Worm (Caenorhabditis elegans) whole organism, L2 larva: Measurements from ENCODE around the gene F53A2.1.

Source experiments
- C34F6.9 ChIP-seq: fragments of 150-350 bp; optimal IDR thresholded peaks from 2 replicates; lab custom pipeline; 2014; ENCODE audit warnings: missing biosample characterization, missing genetic modification characterization
- F13H6.1 ChIP-seq: sonication (generic microtip); optimal IDR thresholded peaks from 2 replicates; lab custom pipeline; 2016; ENCODE audit warnings: missing genetic modification characterization, missing compliant biosample characterization
- R02D3.7 ChIP-seq: fragments of 150-350 bp; optimal IDR thresholded peaks from 2 replicates; lab custom pipeline; 2014; ENCODE audit warnings: missing biosample characterization, missing genetic modification characterization
- Y55F3AM.14 ChIP-seq: fragments of 200-800 bp; sonication (Bioruptor generic); optimal IDR thresholded peaks from 2 replicates; lab custom pipeline; 2018; ENCODE audit warnings: mild to moderate bottlenecking, missing genetic modification characterization, missing compliant biosample characterization
- ZK546.5 ChIP-seq: sonication (generic microtip); optimal IDR thresholded peaks from 2 replicates; lab custom pipeline; 2017; ENCODE audit warnings: missing biosample characterization, missing genetic modification characterization
- alr-1 ChIP-seq: fragments of 150-350 bp; optimal IDR thresholded peaks from 2 replicates; lab custom pipeline; 2014; ENCODE audit warnings: missing biosample characterization, missing genetic modification characterization
- aly-2 ChIP-seq: fragments of 150-350 bp; optimal IDR thresholded peaks from 2 replicates; lab custom pipeline; 2014; ENCODE audit warnings: missing biosample characterization, missing genetic modification characterization
- ama-1 ChIP-seq: fragments of 150-350 bp; optimal IDR thresholded peaks from 2 replicates; lab custom pipeline; 2018; ENCODE audit warnings: inconsistent platforms
- blmp-1 ChIP-seq: sonication (generic microtip); optimal IDR thresholded peaks from 2 replicates; lab custom pipeline; 2017; ENCODE audit warnings: missing genetic modification characterization, mild to moderate bottlenecking, missing compliant biosample characterization, antibody characterized with exemption, moderate library complexity; ENCODE audit not compliant: insufficient read depth
- ceh-16 ChIP-seq: fragments of 150-350 bp; optimal IDR thresholded peaks from 2 replicates; lab custom pipeline; 2014; ENCODE audit warnings: missing biosample characterization, missing genetic modification characterization
- ceh-82 ChIP-seq: fragments of 150-350 bp; optimal IDR thresholded peaks from 2 replicates; lab custom pipeline; 2014; ENCODE audit warnings: missing biosample characterization, missing genetic modification characterization
- crh-2 ChIP-seq: sonication (generic microtip); optimal IDR thresholded peaks from 2 replicates; lab custom pipeline; 2017; ENCODE audit warnings: missing biosample characterization, missing genetic modification characterization
- dmd-4 ChIP-seq: sonication (generic microtip); optimal IDR thresholded peaks from 2 replicates; lab custom pipeline; 2017; ENCODE audit warnings: missing biosample characterization, missing genetic modification characterization
- egl-27 ChIP-seq: sonication (generic microtip); optimal IDR thresholded peaks from 3 replicates; lab custom pipeline; 2017; ENCODE audit warnings: missing biosample characterization, missing genetic modification reagents, missing genetic modification characterization
- elt-1 ChIP-seq: fragments of 150-350 bp; optimal IDR thresholded peaks from 2 replicates; lab custom pipeline; 2014; ENCODE audit warnings: missing biosample characterization, missing genetic modification characterization
- elt-3 ChIP-seq: sonication (generic microtip); optimal IDR thresholded peaks from 2 replicates; lab custom pipeline; 2017; ENCODE audit warnings: missing biosample characterization, missing genetic modification characterization
- fos-1 ChIP-seq: fragments of 150-350 bp; optimal IDR thresholded peaks from 2 replicates; lab custom pipeline; 2014; ENCODE audit warnings: missing biosample characterization, missing genetic modification characterization
- gmeb-1 ChIP-seq: fragments of 150-350 bp; optimal IDR thresholded peaks from 2 replicates; lab custom pipeline; 2014; ENCODE audit warnings: missing biosample characterization, missing genetic modification characterization
- lin-11 ChIP-seq: fragments of 150-350 bp; sonication (generic microtip); optimal IDR thresholded peaks from 2 replicates; lab custom pipeline; 2014; ENCODE audit warnings: missing biosample characterization, missing genetic modification characterization, inconsistent platforms, mixed read lengths
- lin-13 ChIP-seq: fragments of 150-350 bp; optimal IDR thresholded peaks from 2 replicates; lab custom pipeline; 2014; ENCODE audit warnings: missing biosample characterization, missing genetic modification reagents, missing genetic modification characterization
- lin-39 ChIP-seq: fragments of 150-350 bp; optimal IDR thresholded peaks from 2 replicates; lab custom pipeline; 2014; ENCODE audit warnings: missing biosample characterization, missing genetic modification reagents, missing genetic modification characterization
- lsy-2 ChIP-seq, 2 experiments: fragments of 150-350 bp in 1 of 2; sonication (generic microtip) in 1 of 2; optimal IDR thresholded peaks; 2 replicates each; lab custom pipeline; 2014 to 2017; ENCODE audit warnings: missing biosample characterization in 2 of 2, missing genetic modification characterization in 2 of 2
- mab-5 ChIP-seq: fragments of 150-350 bp; optimal IDR thresholded peaks from 2 replicates; lab custom pipeline; 2014; ENCODE audit warnings: missing biosample characterization, missing genetic modification characterization
- mbf-1 ChIP-seq: sonication (generic microtip); optimal IDR thresholded peaks from 2 replicates; lab custom pipeline; 2017; ENCODE audit warnings: missing biosample characterization, missing genetic modification characterization
- mdl-1 ChIP-seq, 2 experiments: fragments of 150-350 bp in 1 of 2; sonication (generic microtip) in 1 of 2; optimal IDR thresholded peaks; 2 replicates each; lab custom pipeline; 2017; ENCODE audit warnings: missing biosample characterization in 2 of 2, missing genetic modification characterization in 2 of 2
- nhr-10 ChIP-seq: sonication (generic microtip); optimal IDR thresholded peaks from 2 replicates; lab custom pipeline; 2017; ENCODE audit warnings: missing biosample characterization, missing genetic modification characterization
- nhr-11 ChIP-seq: fragments of 150-350 bp; optimal IDR thresholded peaks from 2 replicates; lab custom pipeline; 2014; ENCODE audit warnings: missing biosample characterization, missing genetic modification characterization
- nhr-12 ChIP-seq: fragments of 150-350 bp; optimal IDR thresholded peaks from 2 replicates; lab custom pipeline; 2014; ENCODE audit warnings: missing biosample characterization, missing genetic modification characterization
- nhr-129 ChIP-seq: fragments of 150-350 bp; optimal IDR thresholded peaks from 2 replicates; lab custom pipeline; 2014; ENCODE audit warnings: missing biosample characterization, missing genetic modification characterization
- nhr-21 ChIP-seq: fragments of 150-350 bp; optimal IDR thresholded peaks from 2 replicates; lab custom pipeline; 2014; ENCODE audit warnings: missing biosample characterization, missing genetic modification characterization
- nhr-23 ChIP-seq: fragments of 150-350 bp; optimal IDR thresholded peaks from 2 replicates; lab custom pipeline; 2014; ENCODE audit warnings: missing biosample characterization, missing genetic modification reagents, missing genetic modification characterization
- nhr-237 ChIP-seq: fragments of 150-350 bp; optimal IDR thresholded peaks from 2 replicates; lab custom pipeline; 2014; ENCODE audit warnings: missing biosample characterization, missing genetic modification characterization
- nhr-25 ChIP-seq: fragments of 150-350 bp; sonication (generic microtip); optimal IDR thresholded peaks from 3 replicates; lab custom pipeline; 2014; ENCODE audit warnings: missing biosample characterization, missing genetic modification characterization
- nhr-6 ChIP-seq: fragments of 150-350 bp; optimal IDR thresholded peaks from 2 replicates; lab custom pipeline; 2014; ENCODE audit warnings: missing biosample characterization, missing genetic modification characterization
- nhr-77 ChIP-seq: fragments of 150-350 bp; optimal IDR thresholded peaks from 2 replicates; lab custom pipeline; 2014; ENCODE audit warnings: missing biosample characterization, missing genetic modification characterization
- peb-1 ChIP-seq: fragments of 150-350 bp; optimal IDR thresholded peaks from 2 replicates; lab custom pipeline; 2014; ENCODE audit warnings: missing biosample characterization, missing genetic modification characterization
- sem-4 ChIP-seq: fragments of 150-350 bp; optimal IDR thresholded peaks from 2 replicates; lab custom pipeline; 2014; ENCODE audit warnings: missing biosample characterization, missing genetic modification reagents, missing genetic modification characterization
- skn-1 ChIP-seq: sonication (generic microtip); optimal IDR thresholded peaks from 2 replicates; lab custom pipeline; 2017; ENCODE audit warnings: missing biosample characterization, missing genetic modification characterization
- sma-3 ChIP-seq: sonication (generic microtip); optimal IDR thresholded peaks from 2 replicates; lab custom pipeline; 2016; ENCODE audit warnings: missing genetic modification reagents, missing genetic modification characterization, missing compliant biosample characterization
- sma-9 ChIP-seq, 2 experiments: fragments of 150-350 bp in 1 of 2; sonication (generic microtip) in 1 of 2; optimal IDR thresholded peaks; 2 replicates each; lab custom pipeline; 2014 to 2016; ENCODE audit warnings: missing genetic modification characterization in 2 of 2, mild to moderate bottlenecking in 1 of 2, missing biosample characterization in 1 of 2, missing compliant biosample characterization in 1 of 2, missing genetic modification reagents in 1 of 2, moderate library complexity in 1 of 2
- snpc-4 ChIP-seq: fragments of 150-350 bp; optimal IDR thresholded peaks from 2 replicates; lab custom pipeline; 2014; ENCODE audit warnings: missing biosample characterization, missing genetic modification characterization
- unc-39 ChIP-seq: fragments of 150-350 bp; optimal IDR thresholded peaks from 2 replicates; lab custom pipeline; 2014; ENCODE audit warnings: missing biosample characterization, missing genetic modification characterization
- unc-55 ChIP-seq: fragments of 150-350 bp; sonication (generic microtip); optimal IDR thresholded peaks from 3 replicates; lab custom pipeline; 2014; ENCODE audit warnings: missing biosample characterization, missing genetic modification reagents, missing genetic modification characterization
- unc-62 ChIP-seq: fragments of 150-350 bp; optimal IDR thresholded peaks from 2 replicates; lab custom pipeline; 2014; ENCODE audit warnings: missing biosample characterization, missing genetic modification reagents, missing genetic modification characterization
- zag-1 ChIP-seq: fragments of 150-350 bp; optimal IDR thresholded peaks from 2 replicates; lab custom pipeline; 2014; ENCODE audit warnings: missing biosample characterization, missing genetic modification characterization
- ztf-1 ChIP-seq: fragments of 200-800 bp; sonication (Bioruptor generic); conservative IDR thresholded peaks from 2 replicates; pipeline ENCODE4 v1.3.6; 2022; ENCODE audit warnings: missing genetic modification characterization, missing compliant biosample characterization
- ztf-11 ChIP-seq: sonication (generic microtip); optimal IDR thresholded peaks from 2 replicates; lab custom pipeline; 2017; ENCODE audit warnings: missing biosample characterization, missing genetic modification characterization
- ztf-4 ChIP-seq: fragments of 150-350 bp; optimal IDR thresholded peaks from 2 replicates; lab custom pipeline; 2014; ENCODE audit warnings: missing biosample characterization, missing genetic modification characterization

F53A2.1 gene

ce11 chrIII:13275784-13276183 lies 48.9 kb downstream of the F53A2.1 start:
- TF ChIP-seq gmeb-1 (tag; lab: Kevin White, UChicago) = no peak
- peak; percentile 2 for TF ChIP-seq ZK546.5 (tag; lab: Kevin White, UChicago)
- TF ChIP-seq nhr-77 (tag; lab: Kevin White, UChicago) = no peak
- TF ChIP-seq blmp-1 (tag; lab: Kevin White, UChicago) = no peak
- TF ChIP-seq unc-62 (GFP tag; lab: Kevin White, UChicago) = no peak
- peak; percentile 86 for TF ChIP-seq zag-1 (tag; lab: Kevin White, UChicago)
- no peak for TF ChIP-seq mbf-1 (tag; lab: Kevin White, UChicago)
- TF ChIP-seq sma-9 (GFP tag; optimal IDR thresholded peaks at IDR 0.05; lab: Kevin White, UChicago) = peak; percentile 85
- no peak for TF ChIP-seq sma-9 (tag; optimal IDR thresholded peaks at IDR 0.05; lab: Kevin White, UChicago)
- TF ChIP-seq lsy-2 (tag; optimal IDR thresholded peaks at IDR 0.05; lab: Kevin White, UChicago) = peak; percentile 4 to 76
- TF ChIP-seq aly-2 = no peak
- TF ChIP-seq nhr-21 (tag; lab: Kevin White, UChicago) = peak; percentile 9
- peak; percentile 89 for TF ChIP-seq C34F6.9 (tag; lab: Kevin White, UChicago)
- no peak for TF ChIP-seq ceh-16 (tag; lab: Kevin White, UChicago)
- TF ChIP-seq sma-3 (GFP tag; lab: Kevin White, UChicago) = no peak
- TF ChIP-seq nhr-12 (tag; lab: Kevin White, UChicago) = no peak
- no peak for TF ChIP-seq lin-39
- no peak for TF ChIP-seq elt-1 (tag; lab: Kevin White, UChicago)
- no peak for TF ChIP-seq ama-1 (lab: Kevin White, UChicago)
- peak; percentile 35 for TF ChIP-seq snpc-4 (tag; lab: Kevin White, UChicago)
- peak; percentile 17 for TF ChIP-seq ztf-4
- TF ChIP-seq skn-1 (tag; lab: Kevin White, UChicago) = peak; percentile 38
- TF ChIP-seq nhr-11 (tag; lab: Kevin White, UChicago) = no peak
- TF ChIP-seq nhr-129 (tag; lab: Kevin White, UChicago) = peak; percentile 84
- TF ChIP-seq nhr-23 (tag; lab: Kevin White, UChicago) = no peak
- no peak for TF ChIP-seq alr-1 (tag; lab: Kevin White, UChicago)
- no peak for TF ChIP-seq ceh-82 (tag; lab: Kevin White, UChicago)
- no peak for TF ChIP-seq elt-3
- TF ChIP-seq nhr-10 (tag; lab: Kevin White, UChicago) = no peak
- TF ChIP-seq crh-2 (tag; lab: Kevin White, UChicago) = peak; percentile 83
- peak; percentile 47 for TF ChIP-seq egl-27
- TF ChIP-seq unc-55 (GFP tag; lab: Kevin White, UChicago) = peak; percentile 88
- peak; percentile 2 for TF ChIP-seq lin-11 (tag; lab: Kevin White, UChicago)
- TF ChIP-seq mab-5 = peak; percentile 58
- peak; percentile 63 to 67 for TF ChIP-seq mdl-1 (tag; optimal IDR thresholded peaks at IDR 0.05; lab: Kevin White, UChicago)
- TF ChIP-seq sem-4 (tag; lab: Kevin White, UChicago) = peak; percentile 74
- TF ChIP-seq lin-13 = peak; percentile 42
- TF ChIP-seq ztf-11 (tag; lab: Kevin White, UChicago) = no peak
- no peak for TF ChIP-seq dmd-4 (tag; lab: Kevin White, UChicago)
- TF ChIP-seq ztf-1 (GFP tag; lab: Robert Waterston, UW) = 0 out of 2 replicates have a peak, but pooled peaks have one; percentile 74
- no peak for TF ChIP-seq R02D3.7 (tag; lab: Kevin White, UChicago)
- TF ChIP-seq F13H6.1 = peak; percentile 88
- TF ChIP-seq nhr-237 (tag; lab: Kevin White, UChicago) = no peak
- peak; percentile 53 for TF ChIP-seq nhr-6 (tag; lab: Kevin White, UChicago)
- TF ChIP-seq Y55F3AM.14 = peak; percentile 74
- no peak for TF ChIP-seq peb-1 (tag; lab: Kevin White, UChicago)
- no peak for TF ChIP-seq nhr-25 (tag; lab: Kevin White, UChicago)
- peak; percentile 69 for TF ChIP-seq fos-1 (tag; lab: Kevin White, UChicago)
- no peak for TF ChIP-seq unc-39 (tag; lab: Kevin White, UChicago)
